Fruit fly (Drosophila melanogaster): Measurements from ENCODE around the gene Cox10.

The Cox10 gene

dm6 chr2L:10339212-10339721 lies 8.0 kb downstream of the Cox10 start, which contains the start of gene SamDC (continued):
- TF ChIP-seq CG33213 (GFP tag; optimal IDR thresholded peaks at IDR 0.05) (peak; percentile 34), dysf (GFP tag; IDR thresholded peaks at IDR 0.05) (peak; percentile 59; the same call in 1 of the 3 replicates), Dll (GFP tag; IDR thresholded peaks at IDR 0.05; ENCODE audit: partially characterized antibody) (peak; percentile 77), CG11696 (GFP tag; IDR thresholded peaks at IDR 0.05) (peak; percentile 90), CG11723 (GFP tag; optimal IDR thresholded peaks at IDR 0.05) (peak; percentile 1), CG1233 (GFP tag; optimal IDR thresholded peaks at IDR 0.05) (no peak), HLH54F (GFP tag; optimal IDR thresholded peaks at IDR 0.05) (peak; percentile 23), D19A (tag; optimal IDR thresholded peaks at IDR 0.05) (peak; percentile 55), ro (GFP tag; IDR thresholded peaks at IDR 0.05) (no peak), NC2α (GFP tag; optimal IDR thresholded peaks at IDR 0.05) (peak; percentile 26), Meics (GFP tag; optimal IDR thresholded peaks at IDR 0.05) (peak; percentile 25), sqz (GFP tag; optimal IDR thresholded peaks at IDR 0.05) (no peak), CG4707 (GFP tag; optimal IDR thresholded peaks at IDR 0.05) (peak; percentile 8), CG12104 (GFP tag; optimal IDR thresholded peaks at IDR 0.05) (no peak), az2 (GFP tag; optimal IDR thresholded peaks at IDR 0.05) (peak; percentile 53), CG7745 (tag; optimal IDR thresholded peaks at IDR 0.05) (peak; percentile 54), zfh2 (GFP tag; optimal IDR thresholded peaks at IDR 0.05) (peak; percentile 27), CG32767 (GFP tag; IDR thresholded peaks at IDR 0.05) (no peak), Ptx1 (GFP tag; IDR thresholded peaks at IDR 0.05) (peak; percentile 44), hth (optimal IDR thresholded peaks at IDR 0.05) (no peak), scrt (GFP tag; optimal IDR thresholded peaks at IDR 0.05) (peak; percentile 46), psq (GFP tag; optimal IDR thresholded peaks at IDR 0.05) (peak; percentile 38), Xbp1 (GFP tag; optimal IDR thresholded peaks at IDR 0.05) (peak; percentile 51), CG6765 (GFP tag; optimal IDR thresholded peaks at IDR 0.05) (peak; percentile 31), kni (GFP tag; optimal IDR thresholded peaks at IDR 0.05) (no peak), crol (GFP tag; IDR thresholded peaks at IDR 0.05) (no peak), tna (GFP tag; IDR thresholded peaks at IDR 0.05; ENCODE audit: partially characterized antibody) (peak; percentile 77), pros (GFP tag; optimal IDR thresholded peaks at IDR 0.05) (peak; percentile 14), bbx (GFP tag; IDR thresholded peaks at IDR 0.05; ENCODE audit: partially characterized antibody) (peak; percentile 86), Xrp1 (GFP tag; IDR thresholded peaks at IDR 0.05) (peak; percentile 32; the same call in 1 of the 2 replicates), CG2712 (tag; optimal IDR thresholded peaks at IDR 0.05) (peak; percentile 53), CG3281 (GFP tag; optimal IDR thresholded peaks at IDR 0.05) (peak; percentile 26), CG42726 (GFP tag; IDR thresholded peaks at IDR 0.05; ENCODE audit: partially characterized antibody) (peak; percentile 82; the same call in 1 of the 2 replicates), slp2 (GFP tag; optimal IDR thresholded peaks at IDR 0.05) (no peak), CG1647 (GFP tag; optimal IDR thresholded peaks at IDR 0.05) (no peak), lilli (GFP tag; optimal IDR thresholded peaks at IDR 0.05) (peak; percentile 52), bcd (GFP tag; optimal IDR thresholded peaks at IDR 0.05) (no peak), CrebB (tag; optimal IDR thresholded peaks at IDR 0.05) (peak; percentile 18), CG9817 (tag; optimal IDR thresholded peaks at IDR 0.05) (peak; percentile 29), ssp (GFP tag; IDR thresholded peaks at IDR 0.05) (peak; percentile 98), Ravus (GFP tag; IDR thresholded peaks at IDR 0.05) (no peak), CG14050 (GFP tag; IDR thresholded peaks at IDR 0.05) (peak; percentile 19; the same call in 1 of the 3 replicates), NC2β (GFP tag; optimal IDR thresholded peaks at IDR 0.05) (no peak), dm (GFP tag; optimal IDR thresholded peaks at IDR 0.05) (peak; percentile 65), gfzf (GFP tag; optimal IDR thresholded peaks at IDR 0.05) (peak; percentile 35), D19B (GFP tag; optimal IDR thresholded peaks at IDR 0.05) (no peak), Stat92E (GFP tag; optimal IDR thresholded peaks at IDR 0.05) (peak in 2 of 3 experiments; percentile 12 to 85), CG10543 (GFP tag; optimal IDR thresholded peaks at IDR 0.05) (no peak), CG12942 (GFP tag; optimal IDR thresholded peaks at IDR 0.05) (peak; percentile 4), CG2202 (tag; optimal IDR thresholded peaks at IDR 0.05) (no peak)

Measured in whole organism, embryonic.